Fruit fly (Drosophila melanogaster): ENCODE results near the gene Gnpnat.
A peak's percentile ranks its signal among the peaks of the same experiment; 100 is the strongest.

The Gnpnat gene

dm6 chr3R:29783210-29783609, 45.1 kb downstream of the Gnpnat start:
- TF ChIP-seq brk (GFP tag; optimal IDR thresholded peaks at IDR 0.05), result no peak
- TF ChIP-seq Rel (GFP tag; optimal IDR thresholded peaks at IDR 0.05), result no peak
- peak; percentile 97 for TF ChIP-seq Rel (tag; optimal IDR thresholded peaks at IDR 0.05)

DNA sequence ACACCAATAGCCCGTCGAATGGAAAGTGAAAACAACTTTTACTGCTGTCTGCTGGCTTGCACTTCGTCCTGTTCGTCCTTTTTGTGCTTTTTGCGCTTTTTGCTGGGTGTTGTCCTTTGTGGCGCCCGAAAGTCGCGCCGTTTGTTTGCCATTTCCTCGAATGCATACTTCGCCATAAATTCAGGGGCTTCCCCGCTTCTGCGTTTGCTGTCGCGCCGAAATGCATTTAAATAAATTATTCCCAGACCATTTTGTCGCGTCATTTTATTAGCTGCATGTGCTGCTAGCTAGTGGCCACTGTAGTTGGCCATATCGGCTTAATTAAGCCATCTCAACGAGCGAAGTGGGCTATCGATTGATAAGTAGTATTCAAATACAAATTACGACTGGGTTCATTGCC, 47.2 kb downstream of the Gnpnat start:
- no peak for TF ChIP-seq Sp1 (GFP tag; optimal IDR thresholded peaks at IDR 0.05)
- TF ChIP-seq Rel (GFP tag; optimal IDR thresholded peaks at IDR 0.05), result no peak
- peak; percentile 95 for TF ChIP-seq Rel (tag; optimal IDR thresholded peaks at IDR 0.05)

dm6 chr3R:29786016-29786996, 48.2 kb downstream of the Gnpnat start:
- TF ChIP-seq dmrt93B (GFP tag; optimal IDR thresholded peaks at IDR 0.05) (peak; percentile 71), CG32264 (GFP tag; optimal IDR thresholded peaks at IDR 0.05) (peak; percentile 59), tai (GFP tag; optimal IDR thresholded peaks at IDR 0.05) (no peak), jim (GFP tag; optimal IDR thresholded peaks at IDR 0.05) (no peak), pan (optimal IDR thresholded peaks at IDR 0.05) (no peak), sage (GFP tag; optimal IDR thresholded peaks at IDR 0.05) (peak; percentile 72), Dfd (GFP tag; optimal IDR thresholded peaks at IDR 0.05) (no peak), br (GFP tag; optimal IDR thresholded peaks at IDR 0.05) (peak; percentile 65), Dif (GFP tag; optimal IDR thresholded peaks at IDR 0.05; ENCODE audit: partially characterized antibody) (no peak), woc (GFP tag; optimal IDR thresholded peaks at IDR 0.05) (peak; percentile 70), N (GFP tag; optimal IDR thresholded peaks at IDR 0.05) (no peak), HLH106 (tag; optimal IDR thresholded peaks at IDR 0.05) (peak; percentile 72), Rel (GFP tag; optimal IDR thresholded peaks at IDR 0.05) (peak; percentile 13), Rel (tag; optimal IDR thresholded peaks at IDR 0.05) (peak; percentile 52), dl (GFP tag; optimal IDR thresholded peaks at IDR 0.05; ENCODE audit: insufficient read depth in 1 of 2, partially characterized antibody in 2 of 2) (no peak), Hnf4 (GFP tag; optimal IDR thresholded peaks at IDR 0.05) (peak; percentile 75), Hr83 (GFP tag; optimal IDR thresholded peaks at IDR 0.05; ENCODE audit: poor library complexity, severe bottlenecking) (peak; percentile 61), lola (GFP tag; optimal IDR thresholded peaks at IDR 0.05) (no peak), psq (GFP tag; optimal IDR thresholded peaks at IDR 0.05) (peak; percentile 21), sv (GFP tag; optimal IDR thresholded peaks at IDR 0.05) (no peak), rgr (GFP tag; optimal IDR thresholded peaks at IDR 0.05) (peak; percentile 55), CrebA (GFP tag; optimal IDR thresholded peaks at IDR 0.05; ENCODE audit: borderline replicate concordance) (no peak), ey (GFP tag; optimal IDR thresholded peaks at IDR 0.05) (peak; percentile 70), usp (GFP tag; optimal IDR thresholded peaks at IDR 0.05) (no peak), dsf (GFP tag; optimal IDR thresholded peaks at IDR 0.05; ENCODE audit: borderline replicate concordance) (no peak), Sp1 (GFP tag; optimal IDR thresholded peaks at IDR 0.05) (peak; percentile 11), GATAd (GFP tag; optimal IDR thresholded peaks at IDR 0.05) (no peak), CG9705 (GFP tag; optimal IDR thresholded peaks at IDR 0.05) (no peak), Myc (optimal IDR thresholded peaks at IDR 0.05) (no peak), h (GFP tag; optimal IDR thresholded peaks at IDR 0.05) (peak; percentile 65), brk (GFP tag; optimal IDR thresholded peaks at IDR 0.05) (peak; percentile 21), foxo (GFP tag; optimal IDR thresholded peaks at IDR 0.05) (peak in 1 of 2 experiments; percentile 85), fru (GFP tag; optimal IDR thresholded peaks at IDR 0.05) (peak; percentile 88), OdsH (GFP tag; optimal IDR thresholded peaks at IDR 0.05) (peak; percentile 55), Jra (GFP tag; optimal IDR thresholded peaks at IDR 0.05) (peak; percentile 27), Vsx2 (GFP tag; optimal IDR thresholded peaks at IDR 0.05; ENCODE audit: partially characterized antibody) (no peak), Hr78 (GFP tag; optimal IDR thresholded peaks at IDR 0.05) (no peak), Abd-B (GFP tag; optimal IDR thresholded peaks at IDR 0.05) (no peak), Mio (GFP tag; optimal IDR thresholded peaks at IDR 0.05) (no peak)
